Fruit fly (Drosophila melanogaster): ENCODE data around the gene CG18268.

The CG18268 gene

dm6 chr3R:7790583-7791034, 13.6 kb downstream of the CG18268 start, which contains the start of gene CG10086:
CG10086 (plus strand) TSS chr3R:7790633.
- TF ChIP-seq sv (GFP tag; optimal IDR thresholded peaks at IDR 0.05) (no peak), h (GFP tag; optimal IDR thresholded peaks at IDR 0.05) (peak; percentile 22), N (GFP tag; optimal IDR thresholded peaks at IDR 0.05) (no peak), Rel (GFP tag; optimal IDR thresholded peaks at IDR 0.05) (no peak), Rel (tag; optimal IDR thresholded peaks at IDR 0.05) (peak; percentile 2), CrebA (GFP tag; optimal IDR thresholded peaks at IDR 0.05; ENCODE audit: borderline replicate concordance) (no peak), Jra (GFP tag; optimal IDR thresholded peaks at IDR 0.05) (no peak), Myc (optimal IDR thresholded peaks at IDR 0.05) (no peak), Sp1 (GFP tag; optimal IDR thresholded peaks at IDR 0.05) (no peak)

DNA sequence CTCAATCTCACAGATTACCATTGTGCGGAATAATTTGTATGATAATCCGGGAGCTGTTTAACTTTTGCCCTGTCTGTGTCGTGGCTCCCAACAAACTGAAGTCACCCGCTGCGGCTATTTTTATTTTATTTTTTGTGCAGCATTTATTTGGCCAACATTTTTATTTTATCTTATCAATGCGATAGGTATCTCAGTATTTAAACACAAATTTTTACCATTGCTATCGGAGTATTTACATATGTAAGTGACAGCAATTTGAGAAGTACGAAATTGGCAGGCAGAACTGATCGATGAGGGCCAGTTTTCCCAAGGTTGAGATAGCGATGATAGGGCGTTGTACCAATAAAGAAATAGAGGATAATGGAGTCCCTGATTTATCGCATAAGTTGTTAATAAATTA, 14.1 kb downstream of the CG18268 start, which contains the start of gene CG18746:
Gene CG18746, minus strand, starts transcription at position 101 of the 400 bp plus-strand sequence.
- TF ChIP-seq N (GFP tag; optimal IDR thresholded peaks at IDR 0.05): no peak
- TF ChIP-seq woc (GFP tag; optimal IDR thresholded peaks at IDR 0.05): no peak
- no peak for TF ChIP-seq Hr78 (GFP tag; optimal IDR thresholded peaks at IDR 0.05)
- TF ChIP-seq Dif (GFP tag; optimal IDR thresholded peaks at IDR 0.05; ENCODE audit: partially characterized antibody): no peak
- TF ChIP-seq jim (GFP tag; optimal IDR thresholded peaks at IDR 0.05): no peak
- TF ChIP-seq Sp1 (GFP tag; optimal IDR thresholded peaks at IDR 0.05): no peak
- TF ChIP-seq CG9705 (GFP tag; optimal IDR thresholded peaks at IDR 0.05): no peak
- no peak for TF ChIP-seq pan (optimal IDR thresholded peaks at IDR 0.05)
- TF ChIP-seq tai (GFP tag; optimal IDR thresholded peaks at IDR 0.05): no peak
- TF ChIP-seq Mio (GFP tag; optimal IDR thresholded peaks at IDR 0.05): no peak
- TF ChIP-seq Jra (GFP tag; optimal IDR thresholded peaks at IDR 0.05): no peak

DNA sequence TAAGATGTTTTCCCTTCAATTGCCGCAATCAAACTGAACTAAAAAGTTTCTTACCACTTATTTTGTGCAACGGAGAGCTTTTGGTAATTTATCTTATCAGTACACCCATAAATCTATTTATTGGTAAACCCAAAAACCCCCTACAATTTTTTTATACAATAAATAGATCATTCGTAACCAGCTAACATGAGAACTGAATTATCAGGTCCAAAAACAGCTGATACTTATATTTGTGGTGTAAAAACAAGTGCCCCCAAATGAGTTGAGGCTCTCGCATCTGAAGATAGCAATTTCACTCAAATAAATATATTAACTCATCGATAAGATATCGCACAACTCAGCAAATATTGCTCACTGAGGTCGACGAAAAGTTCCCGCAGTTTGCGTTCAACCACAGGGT, 16.3 kb downstream of the CG18268 start, which contains the start of gene CG18748:
Gene CG18748, minus strand, starts transcription at position 25 of the 400 bp plus-strand sequence.
- no peak for TF ChIP-seq br (GFP tag; optimal IDR thresholded peaks at IDR 0.05)
- no peak for TF ChIP-seq sv (GFP tag; optimal IDR thresholded peaks at IDR 0.05)
- no peak for TF ChIP-seq CG9705 (GFP tag; optimal IDR thresholded peaks at IDR 0.05)
- peak; percentile 11 for TF ChIP-seq CrebA (GFP tag; optimal IDR thresholded peaks at IDR 0.05; ENCODE audit: borderline replicate concordance)
- no peak for TF ChIP-seq woc (GFP tag; optimal IDR thresholded peaks at IDR 0.05)
- TF ChIP-seq Jra (GFP tag; optimal IDR thresholded peaks at IDR 0.05): no peak
- no peak for TF ChIP-seq Rel (GFP tag; optimal IDR thresholded peaks at IDR 0.05)
- TF ChIP-seq Rel (tag; optimal IDR thresholded peaks at IDR 0.05): peak; percentile 96

dm6 chr3R:7785784-7786183, 18.4 kb downstream of the CG18268 start, which contains the start of gene CG18745:
CG18745 (minus strand) TSS chr3R:7786119.
- no peak for TF ChIP-seq Abd-B (GFP tag; optimal IDR thresholded peaks at IDR 0.05)
- TF ChIP-seq Jra (GFP tag; optimal IDR thresholded peaks at IDR 0.05): peak; percentile 11
- TF ChIP-seq rgr (GFP tag; optimal IDR thresholded peaks at IDR 0.05): peak; percentile 15
- TF ChIP-seq Rel (GFP tag; optimal IDR thresholded peaks at IDR 0.05): no peak
- peak; percentile 40 for TF ChIP-seq Rel (tag; optimal IDR thresholded peaks at IDR 0.05)

DNA sequence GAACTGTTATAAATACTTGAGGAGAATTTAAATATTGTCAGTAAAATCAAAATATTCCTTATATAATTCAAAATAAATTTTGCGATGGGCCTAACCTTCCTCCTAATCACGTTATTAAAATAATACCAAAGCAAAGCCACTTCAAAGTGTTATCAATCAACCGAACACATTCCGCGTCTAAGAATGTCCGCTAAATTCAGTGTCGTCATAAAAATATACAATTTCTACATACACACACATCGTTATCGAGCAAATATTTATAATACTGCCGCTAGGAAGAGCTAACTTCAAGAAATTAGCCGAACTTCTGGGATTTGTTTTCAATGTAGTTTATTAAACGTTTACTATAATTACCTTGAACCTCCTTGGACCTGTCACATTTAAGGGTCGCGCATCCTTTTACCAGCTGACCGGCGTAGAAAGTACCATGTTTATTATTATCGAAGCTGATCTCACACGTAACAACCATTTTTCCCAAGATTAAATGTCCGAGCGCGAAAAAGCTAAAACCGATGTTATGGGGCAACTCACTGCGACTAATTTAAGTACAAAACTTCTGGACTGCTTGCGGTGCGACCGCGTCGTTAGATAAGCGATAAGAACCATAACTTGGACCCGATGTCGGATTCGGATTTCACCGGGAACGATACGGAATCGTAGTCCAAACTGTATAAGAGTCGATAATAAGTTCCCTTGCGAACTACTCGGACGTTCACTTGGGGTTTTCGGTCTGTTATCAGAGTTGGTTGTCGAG, 21.1 kb downstream of the CG18268 start, which contains the start of gene CG18747:
Gene CG18747, minus strand, starts transcription at position 514 of the 754 bp plus-strand sequence.
- TF ChIP-seq Rel (GFP tag; optimal IDR thresholded peaks at IDR 0.05) (no peak), Rel (tag; optimal IDR thresholded peaks at IDR 0.05) (peak; percentile 35), psq (GFP tag; optimal IDR thresholded peaks at IDR 0.05) (no peak), dl (GFP tag; optimal IDR thresholded peaks at IDR 0.05; ENCODE audit: insufficient read depth in 1 of 2, partially characterized antibody in 2 of 2) (no peak), ey (GFP tag; optimal IDR thresholded peaks at IDR 0.05) (no peak), N (GFP tag; optimal IDR thresholded peaks at IDR 0.05) (no peak)

DNA sequence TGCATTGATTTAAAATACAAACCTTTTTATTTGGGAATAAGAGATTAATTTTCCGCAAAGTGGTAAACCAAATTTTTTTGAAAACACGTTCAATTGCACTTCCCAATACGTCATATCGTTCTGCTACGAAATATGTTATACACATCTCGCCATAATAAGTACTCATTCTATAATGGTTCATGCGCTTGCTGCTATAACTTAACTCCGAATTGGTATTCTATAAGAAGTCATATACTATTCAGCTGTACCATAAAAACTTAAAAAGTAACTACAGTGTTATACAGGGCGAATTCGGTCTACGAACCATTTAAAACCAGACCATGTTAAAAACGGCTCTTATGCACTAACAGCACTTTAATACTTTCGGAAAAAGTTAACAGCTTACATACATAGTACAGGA, 24.6 kb downstream of the CG18268 start:
- peak; percentile 57 for TF ChIP-seq Myc (optimal IDR thresholded peaks at IDR 0.05)
- TF ChIP-seq CrebA (GFP tag; optimal IDR thresholded peaks at IDR 0.05; ENCODE audit: borderline replicate concordance): no peak

DNA sequence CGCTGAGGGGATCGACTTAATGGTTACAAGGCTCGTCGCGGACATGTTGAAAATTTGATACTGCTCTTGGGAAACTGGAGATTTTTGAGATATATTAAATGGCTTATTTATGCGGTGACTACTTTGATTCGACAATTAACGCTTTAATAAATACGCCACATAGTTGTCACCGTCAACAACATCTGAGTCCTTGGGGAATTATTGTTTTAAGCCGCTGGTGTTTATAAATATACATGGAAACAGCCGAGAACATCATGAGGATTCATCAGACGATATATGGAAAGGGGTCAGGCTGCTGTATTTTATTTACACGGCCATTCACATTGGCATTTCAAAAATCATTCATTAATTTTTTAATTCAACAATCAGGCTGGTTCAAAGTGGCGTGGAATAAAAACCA, 32.6 kb downstream of the CG18268 start, which contains the start of gene CG11286:
Gene CG11286, minus strand, starts transcription at position 101 of the 400 bp plus-strand sequence.
- TF ChIP-seq N (GFP tag; optimal IDR thresholded peaks at IDR 0.05) (no peak), Abd-B (GFP tag; optimal IDR thresholded peaks at IDR 0.05) (no peak), h (GFP tag; optimal IDR thresholded peaks at IDR 0.05) (no peak), pan (optimal IDR thresholded peaks at IDR 0.05) (no peak), Vsx2 (GFP tag; optimal IDR thresholded peaks at IDR 0.05; ENCODE audit: partially characterized antibody) (no peak), Hr78 (GFP tag; optimal IDR thresholded peaks at IDR 0.05) (no peak), lola (GFP tag; optimal IDR thresholded peaks at IDR 0.05) (no peak), Rel (GFP tag; optimal IDR thresholded peaks at IDR 0.05) (no peak), Rel (tag; optimal IDR thresholded peaks at IDR 0.05) (no peak), CG32264 (GFP tag; optimal IDR thresholded peaks at IDR 0.05) (no peak), GATAd (GFP tag; optimal IDR thresholded peaks at IDR 0.05) (no peak)

Data from whole organism, wandering third instar larva.